Fruit fly (Drosophila melanogaster): ENCODE data around the gene CG5555.
A peak's percentile ranks its signal among the peaks of the same experiment; 100 is the strongest.

CG5555 gene

DNA sequence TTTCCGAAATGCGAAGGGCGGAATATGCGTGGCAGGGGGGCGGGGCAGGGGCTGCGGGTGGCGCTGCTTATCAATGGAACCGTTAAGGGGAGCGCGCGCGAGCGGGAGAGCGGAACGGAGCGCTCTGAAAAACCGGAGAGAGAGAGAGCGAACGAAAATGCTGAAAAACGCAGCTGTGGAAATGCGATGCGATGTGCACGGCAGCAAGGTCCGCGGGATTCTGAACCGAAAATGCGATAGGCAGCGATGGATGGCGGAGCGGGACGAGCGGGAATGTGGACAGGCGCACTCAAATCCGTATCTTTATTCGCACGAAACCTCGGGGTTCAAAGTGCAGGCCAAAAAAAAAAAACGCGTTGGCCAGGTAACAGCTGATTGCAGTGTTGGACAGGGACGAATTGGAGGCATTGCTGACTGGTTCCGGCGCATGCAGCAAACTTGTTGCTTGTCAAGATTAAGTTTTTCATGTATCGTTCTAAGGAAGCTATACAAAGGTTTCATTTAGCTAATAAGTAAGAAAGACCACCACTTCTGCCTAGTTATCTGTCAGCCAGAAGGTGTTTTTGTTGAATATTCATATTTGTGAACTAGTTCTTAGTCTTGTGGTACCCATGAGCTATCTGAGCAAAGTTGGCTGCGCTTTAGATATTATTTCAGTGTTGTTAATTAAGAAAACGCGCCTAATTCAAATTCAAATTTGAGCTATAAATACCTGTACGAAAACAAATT lies 32.7 kb downstream of the CG5555 start, which contains the start of gene Ppcs (continued):
- TF ChIP-seq trem (tag; optimal IDR thresholded peaks at IDR 0.05): peak; percentile 48
- peak; percentile 58 for TF ChIP-seq Dip3 (GFP tag; optimal IDR thresholded peaks at IDR 0.05)
- TF ChIP-seq CG6813 (GFP tag; optimal IDR thresholded peaks at IDR 0.05): peak; percentile 27
- no peak for TF ChIP-seq disco-r (GFP tag; optimal IDR thresholded peaks at IDR 0.05)
- peak; percentile 70 for TF ChIP-seq shn (GFP tag; optimal IDR thresholded peaks at IDR 0.05)
- TF ChIP-seq sob (GFP tag; IDR thresholded peaks at IDR 0.05): peak; percentile 80
- peak; percentile 27 to 92 for TF ChIP-seq bsh (GFP tag; optimal IDR thresholded peaks at IDR 0.05)
- TF ChIP-seq Lpt (GFP tag; optimal IDR thresholded peaks at IDR 0.05): no peak
- peak; percentile 84 for TF ChIP-seq ewg (GFP tag; optimal IDR thresholded peaks at IDR 0.05)
- TF ChIP-seq scrt (GFP tag; optimal IDR thresholded peaks at IDR 0.05): peak; percentile 98
- no peak for TF ChIP-seq pros (GFP tag; optimal IDR thresholded peaks at IDR 0.05)
- TF ChIP-seq jumu (GFP tag; optimal IDR thresholded peaks at IDR 0.05): peak; percentile 52
- TF ChIP-seq amos (GFP tag; IDR thresholded peaks at IDR 0.05; ENCODE audit: partially characterized antibody): peak; percentile 25; the same call in 1 of the 2 replicates
- peak; percentile 44 for TF ChIP-seq CG2712 (tag; optimal IDR thresholded peaks at IDR 0.05)
- TF ChIP-seq Hsf (GFP tag; optimal IDR thresholded peaks at IDR 0.05): peak; percentile 74
- TF ChIP-seq CG10267 (tag; optimal IDR thresholded peaks at IDR 0.05): peak; percentile 98
- no peak for TF ChIP-seq kah (GFP tag; optimal IDR thresholded peaks at IDR 0.05)
- no peak for TF ChIP-seq Hmx (GFP tag; optimal IDR thresholded peaks at IDR 0.05)
- TF ChIP-seq gsb-n (tag; optimal IDR thresholded peaks at IDR 0.05): peak; percentile 23
- TF ChIP-seq CG16863 (GFP tag; optimal IDR thresholded peaks at IDR 0.05): peak; percentile 69
- no peak for TF ChIP-seq CkIIα-i1 (GFP tag; IDR thresholded peaks at IDR 0.05)
- peak; percentile 78 for TF ChIP-seq Sin3A (optimal IDR thresholded peaks at IDR 0.05)
- no peak for TF ChIP-seq lov (optimal IDR thresholded peaks at IDR 0.05)
- no peak for TF ChIP-seq lov (GFP tag; IDR thresholded peaks at IDR 0.05)
- no peak for TF ChIP-seq ac (GFP tag; optimal IDR thresholded peaks at IDR 0.05)
- no peak for TF ChIP-seq CG8765 (GFP tag; IDR thresholded peaks at IDR 0.05)
- peak; percentile 58; the same call in 1 of the 2 replicates for TF ChIP-seq chm (GFP tag; IDR thresholded peaks at IDR 0.05)
- 0 out of 2 replicates have a peak, but pooled peaks have one; percentile 4 for TF ChIP-seq Rx (GFP tag; IDR thresholded peaks at IDR 0.05)
- no peak for TF ChIP-seq CG6175 (GFP tag; IDR thresholded peaks at IDR 0.05)
- TF ChIP-seq fd102C (GFP tag; optimal IDR thresholded peaks at IDR 0.05): no peak
- TF ChIP-seq gsb (GFP tag; IDR thresholded peaks at IDR 0.05): no peak
- TF ChIP-seq CG42726 (GFP tag; IDR thresholded peaks at IDR 0.05; ENCODE audit: partially characterized antibody): peak; percentile 56
- TF ChIP-seq CG18262 (tag; optimal IDR thresholded peaks at IDR 0.05): peak; percentile 48
- TF ChIP-seq CG10543 (GFP tag; optimal IDR thresholded peaks at IDR 0.05): peak; percentile 88
- no peak for TF ChIP-seq dan (GFP tag; IDR thresholded peaks at IDR 0.05)
- TF ChIP-seq lola (GFP tag; optimal IDR thresholded peaks at IDR 0.05): peak in 1 of 3 experiments; percentile 50
- peak; percentile 59 for TF ChIP-seq CG33557 (GFP tag; optimal IDR thresholded peaks at IDR 0.05)
- peak; percentile 69; the same call in 1 of the 2 replicates for TF ChIP-seq sna (GFP tag; IDR thresholded peaks at IDR 0.05; ENCODE audit: partially characterized antibody)
- peak; percentile 41 for TF ChIP-seq CTCF (GFP tag; optimal IDR thresholded peaks at IDR 0.05)
- peak; percentile 54 for TF ChIP-seq grau (tag; optimal IDR thresholded peaks at IDR 0.05)
- TF ChIP-seq gcm2 (GFP tag; optimal IDR thresholded peaks at IDR 0.05): peak; percentile 62
- TF ChIP-seq CG10366 (GFP tag; IDR thresholded peaks at IDR 0.05): no peak
- TF ChIP-seq Side (GFP tag; optimal IDR thresholded peaks at IDR 0.05): peak; percentile 70
- peak; percentile 69 for TF ChIP-seq CG18619 (GFP tag; optimal IDR thresholded peaks at IDR 0.05)
- peak; percentile 54 for TF ChIP-seq da (GFP tag; optimal IDR thresholded peaks at IDR 0.05)
- TF ChIP-seq Gug (GFP tag; IDR thresholded peaks at IDR 0.05): no peak
- TF ChIP-seq Ravus (GFP tag; IDR thresholded peaks at IDR 0.05): no peak
- TF ChIP-seq Atf3 (GFP tag; optimal IDR thresholded peaks at IDR 0.05): peak; percentile 46
- TF ChIP-seq CG8089 (GFP tag; optimal IDR thresholded peaks at IDR 0.05): peak; percentile 50
- TF ChIP-seq PHDP (tag; optimal IDR thresholded peaks at IDR 0.05): peak; percentile 2
- TF ChIP-seq so (GFP tag; IDR thresholded peaks at IDR 0.05): no peak
